Fruit fly (Drosophila melanogaster): Measurements from ENCODE around the gene CG11380.

dm6 chrX:1234817-1235617 is 43.9 kb downstream of the CG11380 start:
- peak; percentile 74 for TF ChIP-seq slbo (GFP tag; IDR thresholded peaks at IDR 0.05)
- TF ChIP-seq ewg (GFP tag; optimal IDR thresholded peaks at IDR 0.05) = peak; percentile 88
- peak; percentile 81 for TF ChIP-seq CG10366 (GFP tag; IDR thresholded peaks at IDR 0.05)
- TF ChIP-seq wor (GFP tag; IDR thresholded peaks at IDR 0.05) = peak; percentile 54; the same call in 1 of the 2 replicates
- TF ChIP-seq CG13894 (tag; optimal IDR thresholded peaks at IDR 0.05) = peak; percentile 55
- peak in 1 of 3 experiments; percentile 78 for TF ChIP-seq lola (GFP tag; optimal IDR thresholded peaks at IDR 0.05)
- peak; percentile 20 for TF ChIP-seq NC2β (GFP tag; optimal IDR thresholded peaks at IDR 0.05)
- peak; percentile 71 for TF ChIP-seq CG15601 (tag; optimal IDR thresholded peaks at IDR 0.05)
- TF ChIP-seq hkb (optimal IDR thresholded peaks at IDR 0.05) = no peak
- peak; percentile 90 for TF ChIP-seq hkb (GFP tag; IDR thresholded peaks at IDR 0.05)
- peak; percentile 46; the same call in 1 of the 2 replicates for TF ChIP-seq MBD-R2 (GFP tag; IDR thresholded peaks at IDR 0.05)
- no peak for TF ChIP-seq Dip2 (GFP tag; IDR thresholded peaks at IDR 0.05)
- TF ChIP-seq Hr3 (GFP tag; optimal IDR thresholded peaks at IDR 0.05) = peak; percentile 79
